Worm (Caenorhabditis elegans): ENCODE results near the gene uba-1.

The uba-1 gene

DNA sequence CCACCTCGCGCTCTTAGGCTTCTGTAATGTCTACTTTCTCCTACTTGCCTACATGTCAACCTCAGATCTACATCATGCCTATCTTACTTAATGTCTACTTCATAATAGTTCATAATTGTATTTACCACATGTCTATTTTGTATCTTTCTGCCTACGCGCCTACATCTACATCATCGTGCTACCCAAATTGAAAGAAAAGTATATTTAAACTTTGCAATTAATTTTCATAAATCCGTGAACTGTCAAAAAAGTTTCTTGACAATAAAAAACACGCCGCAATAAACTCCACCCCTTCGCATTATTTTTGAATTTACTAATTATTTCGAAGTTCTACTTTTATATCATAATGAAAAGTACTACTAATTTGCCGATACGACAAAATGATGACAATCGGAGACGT is 28.2 kb upstream of the uba-1 start, which contains the start of gene F44D12.8:
TSS of gene F44D12.8 (plus strand) at position 301 of the 400 bp plus-strand sequence.
- TF ChIP-seq hmg-11 (tag; optimal IDR thresholded peaks at IDR 0.05), result no peak
- no peak for TF ChIP-seq nhr-67 (tag; optimal IDR thresholded peaks at IDR 0.05)
- no peak for TF ChIP-seq nhr-77 (tag; optimal IDR thresholded peaks at IDR 0.05)
- no peak for TF ChIP-seq lin-39 (tag; optimal IDR thresholded peaks at IDR 0.05)
- TF ChIP-seq R02D3.7 (tag; optimal IDR thresholded peaks at IDR 0.05), result no peak
- TF ChIP-seq aly-2 (tag; optimal IDR thresholded peaks at IDR 0.05), result no peak
- TF ChIP-seq ama-1 (optimal IDR thresholded peaks at IDR 0.05), result no peak
- TF ChIP-seq elt-1 (tag; optimal IDR thresholded peaks at IDR 0.05), result no peak
- TF ChIP-seq ZK546.5 (tag; optimal IDR thresholded peaks at IDR 0.05), result no peak
- no peak for TF ChIP-seq daf-12 (tag; optimal IDR thresholded peaks at IDR 0.05)
- no peak for TF ChIP-seq elt-2 (tag; optimal IDR thresholded peaks at IDR 0.05)
- TF ChIP-seq egl-27 (tag; optimal IDR thresholded peaks at IDR 0.05), result no peak
- no peak for TF ChIP-seq jun-1 (tag; optimal IDR thresholded peaks at IDR 0.05)
- TF ChIP-seq ztf-4 (tag; optimal IDR thresholded peaks at IDR 0.05), result no peak
- TF ChIP-seq tbx-2 (tag; optimal IDR thresholded peaks at IDR 0.05), result no peak
- TF ChIP-seq nhr-237 (tag; optimal IDR thresholded peaks at IDR 0.05), result no peak
- no peak for TF ChIP-seq ceh-16 (tag; optimal IDR thresholded peaks at IDR 0.05)
- no peak for TF ChIP-seq nhr-23 (tag; optimal IDR thresholded peaks at IDR 0.05)

DNA sequence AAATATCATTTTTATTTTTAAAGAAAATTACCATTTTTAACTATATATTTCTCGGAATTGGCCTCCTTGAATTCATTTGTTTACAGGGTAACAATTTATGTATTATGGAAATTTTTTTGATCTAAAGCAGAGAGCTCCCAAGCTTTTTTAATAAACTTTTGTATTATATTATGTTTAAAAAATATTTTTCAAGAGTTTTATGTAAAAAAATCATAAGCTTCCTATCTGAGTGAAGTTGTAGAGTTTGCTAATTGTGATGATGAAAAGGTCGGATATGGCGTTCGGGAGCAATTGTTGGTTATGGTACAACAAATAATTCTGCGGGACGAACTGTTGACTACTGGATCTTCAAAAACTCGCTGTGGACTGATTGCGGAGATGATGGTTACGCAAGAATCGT is 26.5 kb upstream of the uba-1 start, which contains the start of gene F44D12.19:
TSS of gene F44D12.19 (plus strand) at position 301 of the 400 bp plus-strand sequence.
- TF ChIP-seq fkh-10 (GFP tag; optimal IDR thresholded peaks at IDR 0.05) (no peak), nhr-12 (tag; optimal IDR thresholded peaks at IDR 0.05) (no peak), pha-4 (tag; optimal IDR thresholded peaks at IDR 0.05) (no peak), egl-5 (tag; optimal IDR thresholded peaks at IDR 0.05) (no peak), tbx-2 (tag; optimal IDR thresholded peaks at IDR 0.05) (no peak), zag-1 (tag; optimal IDR thresholded peaks at IDR 0.05) (no peak), sea-2 (GFP tag; optimal IDR thresholded peaks at IDR 0.05) (no peak), ceh-82 (tag; optimal IDR thresholded peaks at IDR 0.05) (no peak), nhr-11 (tag; optimal IDR thresholded peaks at IDR 0.05) (no peak), nhr-76 (tag; optimal IDR thresholded peaks at IDR 0.05) (no peak), ceh-9 (tag; optimal IDR thresholded peaks at IDR 0.05) (no peak), aly-2 (tag; optimal IDR thresholded peaks at IDR 0.05) (no peak), R02D3.7 (tag; optimal IDR thresholded peaks at IDR 0.05) (no peak)

DNA sequence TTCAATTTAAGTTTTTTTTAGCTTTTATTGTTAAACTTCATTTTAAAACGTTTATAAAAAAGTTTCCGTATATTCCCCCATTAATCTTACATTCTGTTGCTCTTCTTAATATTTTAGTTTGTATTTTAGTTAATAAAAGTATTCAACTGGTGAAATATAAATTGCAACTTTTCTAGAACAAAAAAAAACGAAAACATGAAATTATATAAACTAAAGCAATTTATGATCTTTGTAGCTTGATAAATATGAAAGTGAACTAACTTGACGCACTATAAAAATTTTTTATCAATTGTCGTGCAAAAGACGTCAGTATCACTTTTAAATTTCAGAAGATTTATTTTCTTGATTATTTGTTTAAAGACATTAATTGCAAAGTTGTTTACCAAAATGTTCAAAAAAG is 22.9 kb upstream of the uba-1 start, which contains the start of gene F44D12.2:
TSS of gene F44D12.2 (minus strand) at position 101 of the 400 bp plus-strand sequence.
- no peak for TF ChIP-seq ceh-28 (tag; optimal IDR thresholded peaks at IDR 0.05)
- peak; percentile 1 for TF ChIP-seq pqm-1 (tag; optimal IDR thresholded peaks at IDR 0.05)
- peak; percentile 22 for TF ChIP-seq pha-4 (tag; optimal IDR thresholded peaks at IDR 0.05)
- no peak for TF ChIP-seq nhr-67 (tag; optimal IDR thresholded peaks at IDR 0.05)
- no peak for TF ChIP-seq hmg-11 (tag; optimal IDR thresholded peaks at IDR 0.05)
- no peak for TF ChIP-seq nhr-11 (tag; optimal IDR thresholded peaks at IDR 0.05)
- no peak for TF ChIP-seq zag-1 (tag; optimal IDR thresholded peaks at IDR 0.05)

DNA sequence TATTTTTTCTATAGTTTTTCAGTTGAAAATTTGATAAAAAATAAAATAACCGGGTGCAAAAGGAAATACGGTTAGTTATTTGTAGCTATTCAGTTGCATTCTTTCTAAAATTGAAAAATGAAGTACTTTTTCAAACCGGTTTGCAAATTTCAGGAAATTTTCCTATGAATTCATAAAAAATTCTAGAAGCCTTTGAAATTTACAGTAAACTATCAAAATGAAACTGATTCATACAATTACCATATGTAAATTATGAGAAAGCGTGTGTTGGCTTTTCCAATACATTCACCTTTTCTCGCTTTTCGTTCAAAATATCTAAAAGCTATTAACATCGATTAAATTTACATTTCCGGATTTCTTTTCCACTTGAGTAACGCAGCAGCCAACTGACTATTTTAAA is 22.2 kb upstream of the uba-1 start, which contains the start of gene ent-7:
TSS of gene ent-7 (plus strand) at position 301 of the 400 bp plus-strand sequence.
- no peak for TF ChIP-seq nhr-25 (tag; optimal IDR thresholded peaks at IDR 0.05)
- TF ChIP-seq lin-39 (tag; optimal IDR thresholded peaks at IDR 0.05), result no peak
- TF ChIP-seq nhr-12 (tag; optimal IDR thresholded peaks at IDR 0.05), result no peak
- no peak for TF ChIP-seq ZK546.5 (tag; optimal IDR thresholded peaks at IDR 0.05)
- no peak for TF ChIP-seq ztf-4 (tag; optimal IDR thresholded peaks at IDR 0.05)
- no peak for TF ChIP-seq nhr-76 (tag; optimal IDR thresholded peaks at IDR 0.05)
- no peak for TF ChIP-seq nhr-23 (tag; optimal IDR thresholded peaks at IDR 0.05)
- no peak for TF ChIP-seq ama-1 (optimal IDR thresholded peaks at IDR 0.05)
- no peak for TF ChIP-seq nhr-77 (tag; optimal IDR thresholded peaks at IDR 0.05)
- no peak for TF ChIP-seq fos-1 (tag; optimal IDR thresholded peaks at IDR 0.05)
- TF ChIP-seq lin-15B (tag; optimal IDR thresholded peaks at IDR 0.05), result no peak
- TF ChIP-seq ceh-28 (tag; optimal IDR thresholded peaks at IDR 0.05), result no peak
- TF ChIP-seq nfya-1 (tag; optimal IDR thresholded peaks at IDR 0.05; ENCODE audit: insufficient read depth), result no peak

DNA sequence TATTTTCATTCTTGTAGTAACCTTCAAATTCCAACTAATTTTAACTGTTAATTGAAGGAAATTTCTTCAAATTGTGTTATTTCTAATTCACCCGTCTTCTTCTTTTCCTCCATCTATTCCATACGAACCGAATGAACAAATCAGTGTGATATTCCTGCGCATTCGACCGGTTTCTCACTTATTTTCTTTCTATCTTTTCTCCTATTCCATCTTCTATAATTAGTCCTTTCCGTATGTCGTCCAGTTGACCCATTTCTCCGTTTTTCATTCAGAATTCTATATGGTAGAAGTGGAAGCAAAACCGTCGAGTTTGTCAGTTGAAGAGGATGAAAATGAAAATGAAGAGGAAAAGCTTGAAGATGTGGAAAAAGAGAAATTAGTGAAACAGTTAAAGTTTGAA is 14.8 kb upstream of the uba-1 start, which contains the start of gene magu-4:
TSS of gene magu-4 (plus strand) at position 218 of the 400 bp plus-strand sequence.
- TF ChIP-seq nhr-23 (tag; optimal IDR thresholded peaks at IDR 0.05), result peak; percentile 61
- no peak for TF ChIP-seq nhr-28 (tag; optimal IDR thresholded peaks at IDR 0.05)
